Worm (Caenorhabditis elegans): Measurements from ENCODE around the gene epn-1.

DNA sequence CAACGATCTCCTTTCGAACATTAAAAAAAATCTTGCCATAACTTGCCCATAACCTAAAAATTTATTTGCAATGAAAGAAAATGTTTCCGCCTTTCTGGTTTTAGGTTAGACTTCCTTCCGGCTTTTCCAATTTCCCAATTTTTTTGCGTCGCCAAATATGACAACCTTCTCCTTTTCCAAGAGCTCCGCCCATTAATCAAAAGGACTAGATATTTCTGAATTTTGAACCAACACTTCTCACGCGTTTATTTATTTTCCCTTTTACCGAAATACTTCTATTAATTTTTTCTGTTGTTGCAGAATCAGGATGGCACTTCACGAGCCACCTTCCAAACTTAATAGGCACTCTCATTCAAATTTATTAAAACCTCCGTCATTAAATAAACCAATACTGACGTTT is 27.3 kb upstream of the epn-1 start, which contains the start of gene egrh-1:
- TF ChIP-seq scrt-1 (GFP tag; IDR thresholded peaks at IDR 0.05) (no peak), F13C5.2 (tag; optimal IDR thresholded peaks at IDR 0.05) (no peak), ets-7 (tag; optimal IDR thresholded peaks at IDR 0.05) (no peak), tbx-37 (GFP tag; conservative IDR thresholded peaks at IDR 0.05) (no peak), ama-1 (optimal IDR thresholded peaks at IDR 0.05) (no peak), tbx-11 (GFP tag; IDR thresholded peaks at IDR 0.05) (no peak)
